Fruit fly (Drosophila melanogaster) whole organism, embryonic: ENCODE measurements around the gene Catsup.

Experiments used
- Ada2b ChIP-seq: fragments of 200-800 bp; sonication (Bioruptor generic); IDR thresholded peaks from 2 replicates; pipeline ENCODE4 v1.3.6; 2022; ENCODE audit warnings: missing biosample characterization, missing genetic modification characterization
- Antp ChIP-seq: fragments of 200-800 bp; sonication (Bioruptor generic); optimal IDR thresholded peaks from 3 replicates; lab custom pipeline; 2016; ENCODE audit warnings: missing biosample characterization, missing genetic modification characterization
- CG10543 ChIP-seq: fragments of 200-800 bp; sonication (Bioruptor generic); optimal IDR thresholded peaks from 3 replicates; lab custom pipeline; 2017; ENCODE audit warnings: missing biosample characterization, mild to moderate bottlenecking, missing genetic modification characterization, moderate library complexity
- CG11247 ChIP-seq: fragments of 200-800 bp; sonication (Bioruptor generic); IDR thresholded peaks from 2 replicates; pipeline ENCODE4 v1.3.6; 2022; ENCODE audit warnings: missing biosample characterization, missing genetic modification characterization
- CG11456 ChIP-seq: fragments of 200-800 bp; sonication (Bioruptor generic); IDR thresholded peaks from 3 replicates; pipeline ENCODE4 v1.3.6; 2022; ENCODE audit warnings: missing biosample characterization, missing genetic modification characterization
- CG13287 ChIP-seq: fragments of 200-800 bp; sonication (Bioruptor generic); IDR thresholded peaks from 2 replicates; pipeline ENCODE4 v1.3.6; 2022; ENCODE audit warnings: missing biosample characterization, missing genetic modification characterization; ENCODE audit not compliant: partially characterized antibody
- CG14965 ChIP-seq: fragments of 200-800 bp; sonication (Bioruptor generic); optimal IDR thresholded peaks from 2 replicates; lab custom pipeline; 2016; ENCODE audit warnings: missing biosample characterization, missing genetic modification characterization, borderline replicate concordance
- CG18619 ChIP-seq: fragments of 200-800 bp; sonication (Bioruptor generic); optimal IDR thresholded peaks from 3 replicates; lab custom pipeline; 2017; ENCODE audit warnings: missing biosample characterization, mild to moderate bottlenecking, missing genetic modification characterization
- CG3995 ChIP-seq: fragments of 200-800 bp; sonication (Bioruptor generic); optimal IDR thresholded peaks from 3 replicates; lab custom pipeline; 2016; ENCODE audit warnings: missing biosample characterization, missing genetic modification characterization
- CG4282 ChIP-seq: fragments of 200-800 bp; sonication (Bioruptor generic); optimal IDR thresholded peaks from 2 replicates; lab custom pipeline; 2016; ENCODE audit warnings: missing biosample characterization, missing genetic modification characterization
- CG4424 ChIP-seq: fragments of 200-800 bp; sonication (Bioruptor generic); optimal IDR thresholded peaks from 3 replicates; lab custom pipeline; 2016; ENCODE audit warnings: missing biosample characterization, missing genetic modification characterization
- CG6272 ChIP-seq: fragments of 200-800 bp; sonication (Bioruptor generic); IDR thresholded peaks from 2 replicates; pipeline ENCODE4 v1.3.6; 2022; ENCODE audit warnings: missing biosample characterization, missing genetic modification characterization
- CG6854 ChIP-seq: fragments of 200-800 bp; sonication (Bioruptor generic); optimal IDR thresholded peaks from 3 replicates; lab custom pipeline; 2017; ENCODE audit warnings: missing biosample characterization, mild to moderate bottlenecking, missing genetic modification characterization
- CG7271 ChIP-seq: fragments of 200-800 bp; sonication (Bioruptor generic); optimal IDR thresholded peaks from 2 replicates; lab custom pipeline; 2018; ENCODE audit warnings: missing biosample characterization, mild to moderate bottlenecking, missing genetic modification characterization, moderate library complexity
- CG7745 ChIP-seq: fragments of 200-800 bp; sonication (Bioruptor generic); optimal IDR thresholded peaks from 2 replicates; lab custom pipeline; 2018; ENCODE audit warnings: missing biosample characterization, mild to moderate bottlenecking, missing genetic modification characterization, moderate library complexity
- CG7963 ChIP-seq: fragments of 200-800 bp; sonication (Bioruptor generic); IDR thresholded peaks from 3 replicates; pipeline ENCODE4 v1.3.6; 2022; ENCODE audit warnings: missing biosample characterization, missing genetic modification characterization; ENCODE audit not compliant: partially characterized antibody
- CG7987 ChIP-seq: fragments of 200-800 bp; sonication (Bioruptor generic); optimal IDR thresholded peaks from 2 replicates; lab custom pipeline; 2018; ENCODE audit warnings: missing biosample characterization, mild to moderate bottlenecking, missing genetic modification characterization, moderate library complexity
- CG8359 ChIP-seq: fragments of 200-800 bp; sonication (Bioruptor generic); optimal IDR thresholded peaks from 2 replicates; lab custom pipeline; 2017; ENCODE audit warnings: missing biosample characterization, mild to moderate bottlenecking, missing genetic modification characterization, borderline replicate concordance
- CG8765 ChIP-seq: fragments of 200-800 bp; sonication (Bioruptor generic); IDR thresholded peaks from 2 replicates; pipeline ENCODE4 v1.3.6; 2022; ENCODE audit warnings: missing biosample characterization, missing genetic modification characterization
- Chrac-16 ChIP-seq: fragments of 200-800 bp; sonication (Bioruptor generic); optimal IDR thresholded peaks from 3 replicates; lab custom pipeline; 2016; ENCODE audit warnings: missing biosample characterization, missing genetic modification characterization
- D ChIP-seq, 2 experiments: fragments of 200-800 bp in 1 of 2; fragments of >200 bp in 1 of 2; sonication (Bioruptor generic) in 1 of 2; optimal IDR thresholded peaks; 2 replicates in 1 of 2; 3 replicates in 1 of 2; lab custom pipeline; 2017; ENCODE audit warnings: mild to moderate bottlenecking in 1 of 2, missing biosample characterization in 1 of 2, missing genetic modification characterization in 1 of 2, missing genetic modification reagents in 1 of 2
- Dek ChIP-seq: fragments of 200-800 bp; sonication (Bioruptor generic); optimal IDR thresholded peaks from 3 replicates; lab custom pipeline; 2019; ENCODE audit warnings: missing biosample characterization, mild to moderate bottlenecking, missing genetic modification characterization, moderate library complexity
- Dfd ChIP-seq, 2 experiments: fragments of >200 bp; optimal IDR thresholded peaks; 2 replicates each; lab custom pipeline; 2017; ENCODE audit warnings: missing biosample characterization in 2 of 2, missing genetic modification characterization in 2 of 2
- Dll ChIP-seq: fragments of 200-800 bp; sonication (Bioruptor generic); IDR thresholded peaks from 4 replicates; pipeline ENCODE4 v1.3.6; 2022; ENCODE audit warnings: missing biosample characterization, missing genetic modification characterization; ENCODE audit not compliant: partially characterized antibody
- Dref ChIP-seq: fragments of 200-800 bp; sonication (Bioruptor generic); IDR thresholded peaks from 2 replicates; pipeline ENCODE4 v1.3.6; 2022; ENCODE audit warnings: missing biosample characterization, missing genetic modification characterization
- Drgx ChIP-seq: fragments of 200-800 bp; sonication (Bioruptor generic); IDR thresholded peaks from 2 replicates; pipeline ENCODE4 v1.3.6; 2022; ENCODE audit warnings: missing biosample characterization, missing genetic modification characterization
- Fer2 ChIP-seq: fragments of 200-800 bp; sonication (Bioruptor generic); optimal IDR thresholded peaks from 2 replicates; lab custom pipeline; 2018; ENCODE audit warnings: missing biosample characterization, mild to moderate bottlenecking, missing genetic modification characterization, moderate library complexity
- GATAe ChIP-seq: fragments of 200-800 bp; sonication (Bioruptor generic); conservative IDR thresholded peaks from 2 replicates; pipeline ENCODE4 v1.3.6; 2022; ENCODE audit warnings: missing biosample characterization, missing genetic modification characterization
- HLH54F ChIP-seq: fragments of 200-800 bp; sonication (Bioruptor generic); optimal IDR thresholded peaks from 3 replicates; lab custom pipeline; 2016; ENCODE audit warnings: missing biosample characterization, missing genetic modification characterization
- Hr3 ChIP-seq: fragments of 200-800 bp; sonication (Bioruptor generic); optimal IDR thresholded peaks from 3 replicates; lab custom pipeline; 2016; ENCODE audit warnings: missing biosample characterization, missing genetic modification characterization
- Lhr ChIP-seq: fragments of 200-800 bp; sonication (Bioruptor generic); optimal IDR thresholded peaks from 3 replicates; lab custom pipeline; 2017; ENCODE audit warnings: mild to moderate bottlenecking, missing biosample characterization, missing genetic modification reagents, missing genetic modification characterization
- Meics ChIP-seq: fragments of 200-800 bp; sonication (Bioruptor generic); optimal IDR thresholded peaks from 2 replicates; lab custom pipeline; 2017; ENCODE audit warnings: missing biosample characterization, mild to moderate bottlenecking, missing genetic modification characterization
- NK7.1 ChIP-seq: fragments of 200-800 bp; sonication (Bioruptor generic); optimal IDR thresholded peaks from 3 replicates; lab custom pipeline; 2016; ENCODE audit warnings: missing biosample characterization, missing genetic modification characterization
- Nf-YB ChIP-seq: fragments of 200-800 bp; sonication (Bioruptor generic); optimal IDR thresholded peaks from 3 replicates; lab custom pipeline; 2019; ENCODE audit warnings: missing biosample characterization, mild to moderate bottlenecking, missing genetic modification characterization, moderate library complexity
- Sin3A ChIP-seq: fragments of >200 bp; optimal IDR thresholded peaks from 2 replicates; lab custom pipeline; 2018
- Usf ChIP-seq: fragments of 200-800 bp; sonication (Bioruptor generic); optimal IDR thresholded peaks from 2 replicates; lab custom pipeline; 2017; ENCODE audit warnings: missing genotype, missing biosample characterization, missing genetic modification characterization
- Xbp1 ChIP-seq: fragments of 200-800 bp; sonication (Bioruptor generic); optimal IDR thresholded peaks from 3 replicates; lab custom pipeline; 2016; ENCODE audit warnings: missing biosample characterization, mild to moderate bottlenecking, missing genetic modification characterization
- caup ChIP-seq: fragments of 200-800 bp; sonication (Bioruptor generic); optimal IDR thresholded peaks from 3 replicates; lab custom pipeline; 2017; ENCODE audit warnings: missing biosample characterization, mild to moderate bottlenecking, missing genetic modification characterization, moderate library complexity; ENCODE audit not compliant: severe bottlenecking
- corto ChIP-seq: fragments of 200-800 bp; sonication (Bioruptor generic); optimal IDR thresholded peaks from 2 replicates; lab custom pipeline; 2016; ENCODE audit warnings: missing biosample characterization, mild to moderate bottlenecking, missing genetic modification characterization, moderate library complexity
- croc ChIP-seq: fragments of 200-800 bp; sonication (Bioruptor generic); conservative IDR thresholded peaks from 3 replicates; pipeline ENCODE4 v1.3.6; 2022; ENCODE audit warnings: missing biosample characterization, missing genetic modification characterization
- fd102C ChIP-seq: fragments of 200-800 bp; sonication (Bioruptor generic); optimal IDR thresholded peaks from 2 replicates; lab custom pipeline; 2018; ENCODE audit warnings: missing biosample characterization, mild to moderate bottlenecking, missing genetic modification characterization, moderate library complexity
- gce ChIP-seq: fragments of 200-800 bp; sonication (Bioruptor generic); IDR thresholded peaks from 3 replicates; pipeline ENCODE4 v1.3.6; 2022; ENCODE audit warnings: missing biosample characterization, missing genetic modification characterization
- gcm ChIP-seq: fragments of 200-800 bp; sonication (Bioruptor generic); optimal IDR thresholded peaks from 2 replicates; lab custom pipeline; 2019; ENCODE audit warnings: missing biosample characterization, mild to moderate bottlenecking, missing genetic modification characterization, moderate library complexity
- gfzf ChIP-seq: fragments of 200-800 bp; sonication (Bioruptor generic); optimal IDR thresholded peaks from 2 replicates; lab custom pipeline; 2016; ENCODE audit warnings: missing biosample characterization, mild to moderate bottlenecking, missing genetic modification characterization, moderate library complexity
- pros ChIP-seq: fragments of 200-800 bp; sonication (Bioruptor generic); optimal IDR thresholded peaks from 3 replicates; lab custom pipeline; 2019; ENCODE audit warnings: missing biosample characterization, mild to moderate bottlenecking, missing genetic modification characterization, moderate library complexity
- slbo ChIP-seq: fragments of 200-800 bp; sonication (Bioruptor generic); IDR thresholded peaks from 2 replicates; pipeline ENCODE4 v1.3.6; 2022; ENCODE audit warnings: missing biosample characterization, missing genetic modification characterization
- ttk ChIP-seq: fragments of 200-800 bp; sonication (Bioruptor generic); IDR thresholded peaks from 2 replicates; pipeline ENCODE4 v2.1.2; 2022; ENCODE audit warnings: missing biosample characterization, missing genetic modification characterization
- wdn ChIP-seq: fragments of 200-800 bp; sonication (Bioruptor generic); IDR thresholded peaks from 2 replicates; pipeline ENCODE4 v1.3.6; 2022; ENCODE audit warnings: missing biosample characterization, missing genetic modification characterization

Gene Catsup

DNA sequence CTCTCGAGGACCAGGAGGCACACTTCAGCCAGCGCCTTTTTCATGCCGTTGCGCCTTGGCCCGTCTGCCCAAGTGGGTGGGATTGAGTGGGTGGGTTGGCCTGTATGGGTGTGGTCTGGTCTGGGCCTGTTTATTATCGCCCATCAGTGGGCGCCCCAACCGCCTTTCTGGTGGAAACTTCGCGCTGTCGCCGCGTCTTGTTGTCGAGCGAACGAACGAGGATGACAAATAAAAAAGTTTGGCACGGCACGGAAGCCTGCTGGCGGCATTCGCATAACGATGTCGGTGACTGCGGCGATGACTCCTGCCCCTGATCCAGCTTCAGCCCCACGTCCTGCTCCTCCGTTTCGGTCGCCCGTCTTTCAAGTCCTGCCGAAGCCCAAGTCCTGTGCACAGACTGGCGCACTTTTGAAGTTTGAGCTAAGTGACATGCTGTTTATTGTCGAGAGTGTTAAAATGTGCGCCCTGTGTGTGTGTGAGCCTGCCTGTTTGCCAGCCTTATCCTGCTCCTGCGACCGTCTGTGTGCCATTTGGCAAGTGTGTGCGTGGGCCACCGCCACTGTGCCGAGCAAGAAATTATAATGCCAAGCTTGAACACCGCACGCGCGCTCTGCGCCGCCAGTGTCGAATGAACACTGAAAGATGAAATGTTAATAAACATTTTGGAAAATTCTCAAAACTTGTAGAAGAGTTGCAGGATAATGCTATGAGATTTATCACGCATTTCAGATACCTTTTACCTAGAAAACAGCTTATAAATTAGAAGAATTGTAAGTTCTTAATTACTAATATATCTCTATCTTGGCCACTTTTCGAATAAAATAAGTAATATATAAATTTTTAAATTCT lies 27.4 kb upstream of the Catsup start (continued):
- TF ChIP-seq gce (GFP tag; lab: Robert Waterston, UW): no peak
- TF ChIP-seq CG7271: no peak
- TF ChIP-seq CG18619 (GFP tag; lab: Kevin White, UChicago): peak; percentile 83
- TF ChIP-seq Ada2b (GFP tag; lab: Robert Waterston, UW): peak; percentile 44; the same call in 1 of the 2 replicates
- no peak for TF ChIP-seq Sin3A (lab: Kevin White, UChicago)
- no peak for TF ChIP-seq gfzf (GFP tag; lab: Kevin White, UChicago)
- TF ChIP-seq CG4424 (GFP tag; lab: Kevin White, UChicago): peak; percentile 53
- no peak for TF ChIP-seq CG4282 (GFP tag; lab: Kevin White, UChicago)
- TF ChIP-seq Antp: no peak
- TF ChIP-seq Fer2 (tag; lab: Kevin White, UChicago): peak; percentile 31
- no peak for TF ChIP-seq NK7.1 (GFP tag; lab: Kevin White, UChicago)
- no peak for TF ChIP-seq CG7963 (GFP tag; lab: Robert Waterston, UW)
- peak; percentile 83 for TF ChIP-seq caup (GFP tag; lab: Kevin White, UChicago)
- no peak for TF ChIP-seq pros
- no peak for TF ChIP-seq CG13287 (GFP tag; lab: Robert Waterston, UW)
- TF ChIP-seq Drgx (GFP tag; lab: Robert Waterston, UW): peak; percentile 9; the same call in 1 of the 2 replicates
- TF ChIP-seq HLH54F (GFP tag; lab: Kevin White, UChicago): peak; percentile 10
- peak; percentile 60 for TF ChIP-seq ttk (GFP tag; lab: Robert Waterston, UW)
- peak; percentile 26; the same call in 1 of the 2 replicates for TF ChIP-seq CG11247 (GFP tag; lab: Robert Waterston, UW)
- TF ChIP-seq CG14965 (GFP tag; lab: Kevin White, UChicago): no peak
- peak; percentile 51 for TF ChIP-seq gcm (GFP tag; lab: Kevin White, UChicago)
- TF ChIP-seq CG10543 (GFP tag; lab: Kevin White, UChicago): peak; percentile 72
- peak; percentile 50 for TF ChIP-seq Hr3
- no peak for TF ChIP-seq fd102C
- TF ChIP-seq Dref (GFP tag; lab: Robert Waterston, UW): no peak
- TF ChIP-seq CG8765 (GFP tag; lab: Robert Waterston, UW): no peak
- TF ChIP-seq D (optimal IDR thresholded peaks at IDR 0.05; lab: Kevin White, UChicago): no peak
- peak; percentile 69 for TF ChIP-seq D (GFP tag; optimal IDR thresholded peaks at IDR 0.05; lab: Kevin White, UChicago)
- peak; percentile 55 for TF ChIP-seq Nf-YB (GFP tag; lab: Kevin White, UChicago)
- peak; percentile 88 for TF ChIP-seq Meics (GFP tag; lab: Kevin White, UChicago)
- peak; percentile 21 for TF ChIP-seq Usf (GFP tag; lab: Kevin White, UChicago)
- peak; percentile 58 for TF ChIP-seq slbo (GFP tag; lab: Robert Waterston, UW)
- peak; percentile 65 for TF ChIP-seq Xbp1 (GFP tag; lab: Kevin White, UChicago)
- TF ChIP-seq Dll (GFP tag; lab: Robert Waterston, UW): no peak
- TF ChIP-seq GATAe (GFP tag; lab: Robert Waterston, UW): no peak
- peak; percentile 27 for TF ChIP-seq CG8359 (GFP tag; lab: Kevin White, UChicago)
- peak; percentile 74 for TF ChIP-seq Dek
- TF ChIP-seq Dfd (GFP tag; optimal IDR thresholded peaks at IDR 0.05; lab: Kevin White, UChicago): no peak
- no peak for TF ChIP-seq CG11456
- TF ChIP-seq CG7987 (GFP tag; lab: Kevin White, UChicago): no peak
- TF ChIP-seq CG6854: peak; percentile 87
- TF ChIP-seq CG6272 (GFP tag; lab: Robert Waterston, UW): no peak
- TF ChIP-seq Lhr (GFP tag; lab: Kevin White, UChicago): no peak
- TF ChIP-seq corto (GFP tag; lab: Kevin White, UChicago): no peak
- TF ChIP-seq CG3995: no peak
- TF ChIP-seq wdn (GFP tag; lab: Robert Waterston, UW): peak; percentile 42; the same call in 1 of the 2 replicates
- peak; percentile 55; the same call in 2 of the 3 replicates for TF ChIP-seq croc (GFP tag; lab: Robert Waterston, UW)
- TF ChIP-seq CG7745: no peak
- peak; percentile 10 for TF ChIP-seq Chrac-16 (GFP tag; lab: Kevin White, UChicago)
